Worm (Caenorhabditis elegans): ENCODE results near the gene ZK1290.10.

ZK1290.10 gene

ce11 chrII:7560844-7561243, 7.1 kb upstream of the ZK1290.10 start:
- TF ChIP-seq tra-4 (tag; optimal IDR thresholded peaks at IDR 0.05) (no peak), sea-1 (GFP tag; conservative IDR thresholded peaks at IDR 0.05) (no peak), hmg-4 (GFP tag; optimal IDR thresholded peaks at IDR 0.05) (no peak), hmbx-1 (tag; optimal IDR thresholded peaks at IDR 0.05) (no peak), ceh-36 (tag; optimal IDR thresholded peaks at IDR 0.05) (no peak), ceh-13 (GFP tag; optimal IDR thresholded peaks at IDR 0.05) (no peak), hnd-1 (tag; optimal IDR thresholded peaks at IDR 0.05) (no peak)

ce11 chrII:7558864-7559263, 5.2 kb upstream of the ZK1290.10 start:
- TF ChIP-seq hmbx-1 (tag; optimal IDR thresholded peaks at IDR 0.05) (no peak), tra-4 (tag; optimal IDR thresholded peaks at IDR 0.05) (no peak), sea-1 (GFP tag; conservative IDR thresholded peaks at IDR 0.05) (no peak), tbx-11 (GFP tag; IDR thresholded peaks at IDR 0.05) (no peak), ets-7 (tag; optimal IDR thresholded peaks at IDR 0.05) (no peak), aly-1 (tag; optimal IDR thresholded peaks at IDR 0.05) (no peak), flt-1 (GFP tag; IDR thresholded peaks at IDR 0.05) (no peak), hnd-1 (tag; optimal IDR thresholded peaks at IDR 0.05) (no peak), ama-1 (optimal IDR thresholded peaks at IDR 0.05) (no peak), pes-1 (GFP tag; IDR thresholded peaks at IDR 0.05) (no peak), tbx-37 (GFP tag; conservative IDR thresholded peaks at IDR 0.05) (no peak), ceh-36 (tag; optimal IDR thresholded peaks at IDR 0.05) (no peak), ceh-13 (GFP tag; optimal IDR thresholded peaks at IDR 0.05) (no peak), scrt-1 (GFP tag; IDR thresholded peaks at IDR 0.05) (no peak), hmg-4 (GFP tag; optimal IDR thresholded peaks at IDR 0.05) (no peak)

ce11 chrII:7557981-7558380, 4.3 kb upstream of the ZK1290.10 start:
- TF ChIP-seq ama-1 (optimal IDR thresholded peaks at IDR 0.05) (no peak), ceh-13 (GFP tag; optimal IDR thresholded peaks at IDR 0.05) (no peak), hmg-4 (GFP tag; optimal IDR thresholded peaks at IDR 0.05) (no peak), flt-1 (GFP tag; IDR thresholded peaks at IDR 0.05) (no peak), tbx-11 (GFP tag; IDR thresholded peaks at IDR 0.05) (no peak), aly-1 (tag; optimal IDR thresholded peaks at IDR 0.05) (no peak), tra-4 (tag; optimal IDR thresholded peaks at IDR 0.05) (no peak), ceh-36 (tag; optimal IDR thresholded peaks at IDR 0.05) (no peak), scrt-1 (GFP tag; IDR thresholded peaks at IDR 0.05) (no peak), F13C5.2 (tag; optimal IDR thresholded peaks at IDR 0.05) (no peak), sea-1 (GFP tag; conservative IDR thresholded peaks at IDR 0.05) (no peak), pes-1 (GFP tag; IDR thresholded peaks at IDR 0.05) (no peak), hmbx-1 (tag; optimal IDR thresholded peaks at IDR 0.05) (no peak), ets-7 (tag; optimal IDR thresholded peaks at IDR 0.05) (no peak), hnd-1 (tag; optimal IDR thresholded peaks at IDR 0.05) (no peak), tbx-37 (GFP tag; conservative IDR thresholded peaks at IDR 0.05) (no peak)

ce11 chrII:7555454-7555853, 1.7 kb upstream of the ZK1290.10 start, which contains the start of gene ZK1290.14:
Gene ZK1290.14, minus strand, starts transcription at chrII:7555592.
- TF ChIP-seq hnd-1 (tag; optimal IDR thresholded peaks at IDR 0.05): no peak
- no peak for TF ChIP-seq F13C5.2 (tag; optimal IDR thresholded peaks at IDR 0.05)
- TF ChIP-seq hmg-4 (GFP tag; optimal IDR thresholded peaks at IDR 0.05): no peak
- TF ChIP-seq B0310.2 (tag; optimal IDR thresholded peaks at IDR 0.05): no peak
- no peak for TF ChIP-seq flt-1 (GFP tag; IDR thresholded peaks at IDR 0.05)
- no peak for TF ChIP-seq aly-1 (tag; optimal IDR thresholded peaks at IDR 0.05)

- TF ChIP-seq tbx-37 (GFP tag; conservative IDR thresholded peaks at IDR 0.05): no peak
- TF ChIP-seq hmg-4 (GFP tag; optimal IDR thresholded peaks at IDR 0.05): no peak
- TF ChIP-seq aly-1 (tag; optimal IDR thresholded peaks at IDR 0.05): no peak
- no peak for TF ChIP-seq scrt-1 (GFP tag; IDR thresholded peaks at IDR 0.05)
- no peak for TF ChIP-seq flt-1 (GFP tag; IDR thresholded peaks at IDR 0.05)
- TF ChIP-seq hmbx-1 (tag; optimal IDR thresholded peaks at IDR 0.05): no peak
- no peak for TF ChIP-seq ceh-36 (tag; optimal IDR thresholded peaks at IDR 0.05)
- TF ChIP-seq F13C5.2 (tag; optimal IDR thresholded peaks at IDR 0.05): no peak
- TF ChIP-seq tbx-11 (GFP tag; IDR thresholded peaks at IDR 0.05): no peak
- TF ChIP-seq B0310.2 (tag; optimal IDR thresholded peaks at IDR 0.05): no peak
- TF ChIP-seq ceh-13 (GFP tag; optimal IDR thresholded peaks at IDR 0.05): no peak
- TF ChIP-seq pes-1 (GFP tag; IDR thresholded peaks at IDR 0.05): no peak
- no peak for TF ChIP-seq ets-7 (tag; optimal IDR thresholded peaks at IDR 0.05)
- no peak for TF ChIP-seq ama-1 (optimal IDR thresholded peaks at IDR 0.05)
- no peak for TF ChIP-seq hnd-1 (tag; optimal IDR thresholded peaks at IDR 0.05)
- TF ChIP-seq tra-4 (tag; optimal IDR thresholded peaks at IDR 0.05): no peak
Measured at ce11 chrII:7554716-7555247, 1.1 kb upstream of the ZK1290.10 start.

ce11 chrII:7549035-7549434, 4.7 kb downstream of the ZK1290.10 start, which contains the start of gene tph-1:
Gene tph-1, plus strand, starts transcription at chrII:7549335.
- TF ChIP-seq flt-1 (GFP tag; IDR thresholded peaks at IDR 0.05): no peak
- TF ChIP-seq tra-4 (tag; optimal IDR thresholded peaks at IDR 0.05): no peak
- no peak for TF ChIP-seq scrt-1 (GFP tag; IDR thresholded peaks at IDR 0.05)
- TF ChIP-seq ceh-36 (tag; optimal IDR thresholded peaks at IDR 0.05): no peak
- TF ChIP-seq sea-1 (GFP tag; conservative IDR thresholded peaks at IDR 0.05): no peak
- no peak for TF ChIP-seq F13C5.2 (tag; optimal IDR thresholded peaks at IDR 0.05)
- no peak for TF ChIP-seq ama-1 (optimal IDR thresholded peaks at IDR 0.05)
- no peak for TF ChIP-seq tbx-37 (GFP tag; conservative IDR thresholded peaks at IDR 0.05)
- no peak for TF ChIP-seq pes-1 (GFP tag; IDR thresholded peaks at IDR 0.05)
- TF ChIP-seq ceh-13 (GFP tag; optimal IDR thresholded peaks at IDR 0.05): no peak
- no peak for TF ChIP-seq tbx-11 (GFP tag; IDR thresholded peaks at IDR 0.05)
- TF ChIP-seq hmbx-1 (tag; optimal IDR thresholded peaks at IDR 0.05): no peak
- TF ChIP-seq B0310.2 (tag; optimal IDR thresholded peaks at IDR 0.05): no peak
- TF ChIP-seq hnd-1 (tag; optimal IDR thresholded peaks at IDR 0.05): no peak
- no peak for TF ChIP-seq aly-1 (tag; optimal IDR thresholded peaks at IDR 0.05)
- TF ChIP-seq ets-7 (tag; optimal IDR thresholded peaks at IDR 0.05): no peak
- TF ChIP-seq hmg-4 (GFP tag; optimal IDR thresholded peaks at IDR 0.05): no peak

ce11 chrII:7548044-7548443, 5.7 kb downstream of the ZK1290.10 start, which contains the start of gene fbxa-224:
Gene fbxa-224, minus strand, starts transcription at chrII:7548144.
- TF ChIP-seq F13C5.2 (tag; optimal IDR thresholded peaks at IDR 0.05): no peak
- no peak for TF ChIP-seq tbx-11 (GFP tag; IDR thresholded peaks at IDR 0.05)
- TF ChIP-seq pes-1 (GFP tag; IDR thresholded peaks at IDR 0.05): no peak
